Worm (Caenorhabditis elegans) whole organism, L4/young adult: ENCODE measurements around the gene ZC190.10.

ENCODE experiments used
- W03F9.2 ChIP-seq: fragments of 150-350 bp; optimal IDR thresholded peaks from 2 replicates; lab custom pipeline; 2014; ENCODE audit warnings: missing biosample characterization, missing genetic modification characterization
- dao-5 ChIP-seq: sonication (generic microtip); optimal IDR thresholded peaks from 2 replicates; lab custom pipeline; 2016; ENCODE audit warnings: missing genotype, missing genetic modification characterization, moderate library complexity, missing compliant biosample characterization
- him-1 ChIP-seq: sonication (generic microtip); optimal IDR thresholded peaks from 2 replicates; lab custom pipeline; 2016; ENCODE audit warnings: missing genotype, missing genetic modification reagents, missing genetic modification characterization, missing compliant biosample characterization

Gene ZC190.10

DNA sequence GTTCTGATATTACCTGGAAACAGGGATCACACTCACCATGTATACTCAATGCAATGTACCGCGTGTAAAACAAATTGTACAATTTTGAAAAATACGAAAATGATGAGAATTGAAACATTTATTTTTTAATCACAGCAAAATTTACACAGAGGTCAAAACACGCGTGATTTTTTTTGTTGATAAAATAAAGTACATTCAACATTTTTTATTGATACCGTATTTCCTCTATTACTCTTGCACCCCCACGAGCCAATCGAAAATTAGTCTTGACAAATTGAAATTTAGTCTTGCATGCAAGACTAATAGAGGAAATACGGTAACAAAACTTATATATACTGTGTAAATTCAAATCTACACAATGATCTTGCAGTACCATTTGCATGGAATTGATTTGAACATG, 8.4 kb downstream of the ZC190.10 start, which contains the start of gene ZC190.8:
TSS of gene ZC190.8 (minus strand) at position 101 of the 400 bp plus-strand sequence.
- TF ChIP-seq him-1, result no peak
- TF ChIP-seq W03F9.2 (tag; lab: Kevin White, UChicago), result no peak
- TF ChIP-seq dao-5 (tag; lab: Kevin White, UChicago), result no peak

DNA sequence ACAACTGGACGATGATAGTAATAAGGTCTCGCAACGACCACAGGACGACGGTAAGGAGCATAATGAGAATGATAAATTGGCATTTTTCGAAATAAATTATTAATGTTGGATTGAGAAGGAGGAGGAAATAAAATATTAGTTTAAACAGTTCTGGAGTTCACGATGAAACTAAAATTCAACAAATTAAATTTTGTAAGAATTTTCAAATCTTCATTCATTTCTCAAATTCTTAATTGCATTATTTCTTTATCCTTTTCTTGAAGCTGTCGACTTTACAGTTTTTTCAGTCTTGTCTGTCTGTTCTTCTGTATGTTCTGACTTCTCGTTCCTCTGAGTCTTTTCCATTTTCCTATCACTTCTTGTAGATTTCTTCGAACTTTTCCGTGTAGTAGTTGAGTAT, 9.4 kb downstream of the ZC190.10 start, which contains the start of gene ZC190.7:
TSS of gene ZC190.7 (minus strand) at position 101 of the 400 bp plus-strand sequence.
- TF ChIP-seq dao-5 (tag; lab: Kevin White, UChicago), result no peak
- TF ChIP-seq him-1, result no peak
- TF ChIP-seq W03F9.2 (tag; lab: Kevin White, UChicago), result no peak

DNA sequence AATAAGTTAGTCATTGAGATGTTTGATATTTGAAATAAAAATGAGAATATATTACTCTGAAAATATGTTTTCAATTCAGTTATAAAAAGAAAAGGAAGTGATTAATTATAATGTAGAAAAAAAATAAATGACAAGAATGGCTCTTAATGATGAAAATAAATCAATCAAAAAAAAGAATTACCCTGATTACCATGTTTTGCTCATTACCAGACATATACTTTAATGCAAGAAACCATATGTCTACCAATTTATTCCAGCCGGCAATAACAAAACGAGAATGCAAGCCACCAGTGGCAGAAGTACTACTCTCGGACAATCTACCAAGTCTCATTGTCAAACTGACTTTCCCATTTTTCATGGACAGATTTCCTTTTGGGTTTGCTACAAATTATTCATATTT, 12.3 kb downstream of the ZC190.10 start:
- no peak for TF ChIP-seq W03F9.2 (tag; lab: Kevin White, UChicago)
- no peak for TF ChIP-seq dao-5 (tag; lab: Kevin White, UChicago)
- TF ChIP-seq him-1, result no peak

DNA sequence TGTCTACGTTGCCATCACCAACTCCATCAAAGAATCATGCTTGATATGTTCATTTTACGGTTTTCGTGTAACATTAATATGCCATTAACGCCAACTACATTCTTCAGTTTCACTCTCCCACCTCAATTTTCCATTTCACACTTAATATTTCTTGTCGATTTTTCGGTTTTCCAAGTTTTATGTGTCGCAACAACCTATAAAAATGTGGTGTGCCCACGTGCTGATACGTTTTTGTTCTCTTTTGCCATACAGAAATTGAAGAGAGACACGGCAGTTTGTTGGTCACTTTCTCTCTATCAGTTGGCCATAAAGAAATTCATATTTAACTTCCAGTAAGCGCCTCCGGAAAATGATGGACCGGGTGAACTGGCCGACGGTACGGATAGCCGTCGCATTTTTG, 13.4 kb downstream of the ZC190.10 start, which contains the start of gene cln-3.3:
TSS of gene cln-3.3 (plus strand) at position 334 of the 400 bp plus-strand sequence.
- no peak for TF ChIP-seq dao-5 (tag; lab: Kevin White, UChicago)
- TF ChIP-seq W03F9.2 (tag; lab: Kevin White, UChicago), result no peak
- no peak for TF ChIP-seq him-1

DNA sequence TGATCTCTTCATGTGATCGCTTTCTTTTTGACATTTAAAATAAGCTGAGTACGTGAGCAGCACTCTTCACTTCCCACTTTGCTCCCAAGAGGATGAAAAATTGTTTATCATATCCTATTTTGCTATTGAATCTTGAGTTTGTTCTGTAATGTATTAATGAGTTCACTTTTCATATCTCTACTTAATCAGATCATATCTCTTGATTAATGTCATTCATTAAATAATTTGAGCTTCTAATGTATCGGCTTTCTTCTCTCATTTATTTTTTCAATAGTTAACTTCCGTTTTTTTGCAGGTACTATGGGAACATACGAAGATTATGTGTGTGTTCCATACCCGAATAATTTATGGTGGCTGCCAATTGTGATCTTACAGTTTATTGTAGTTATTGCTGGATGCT, 15.1 kb downstream of the ZC190.10 start, which contains the start of gene ZC190.2:
TSS of gene ZC190.2 (plus strand) at position 301 of the 400 bp plus-strand sequence.
- TF ChIP-seq him-1 (no peak), W03F9.2 (tag; lab: Kevin White, UChicago) (no peak), dao-5 (tag; lab: Kevin White, UChicago) (no peak)

DNA sequence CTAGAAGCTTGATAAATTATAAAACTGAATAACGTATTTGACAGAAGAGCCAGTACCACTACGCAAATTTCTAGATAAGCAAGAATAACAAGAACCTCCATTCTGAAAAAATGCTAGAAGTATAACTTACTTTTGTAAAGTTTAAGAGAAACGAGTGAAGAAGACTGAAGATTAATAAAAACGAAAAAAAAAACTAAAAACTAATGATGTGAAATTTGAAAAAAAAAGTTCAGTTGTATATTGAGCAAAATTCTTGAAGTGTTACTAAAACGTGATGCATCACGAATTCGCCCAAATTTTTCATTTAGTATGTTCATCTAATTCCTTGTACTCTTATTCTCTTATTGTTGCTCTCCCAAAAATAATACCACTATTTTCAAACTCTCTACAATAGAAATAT, 18.9 kb downstream of the ZC190.10 start, which contains the start of gene ZC190.6:
TSS of gene ZC190.6 (minus strand) at position 101 of the 400 bp plus-strand sequence.
- TF ChIP-seq W03F9.2 (tag; lab: Kevin White, UChicago), result no peak
- no peak for TF ChIP-seq dao-5 (tag; lab: Kevin White, UChicago)
- TF ChIP-seq him-1, result no peak

DNA sequence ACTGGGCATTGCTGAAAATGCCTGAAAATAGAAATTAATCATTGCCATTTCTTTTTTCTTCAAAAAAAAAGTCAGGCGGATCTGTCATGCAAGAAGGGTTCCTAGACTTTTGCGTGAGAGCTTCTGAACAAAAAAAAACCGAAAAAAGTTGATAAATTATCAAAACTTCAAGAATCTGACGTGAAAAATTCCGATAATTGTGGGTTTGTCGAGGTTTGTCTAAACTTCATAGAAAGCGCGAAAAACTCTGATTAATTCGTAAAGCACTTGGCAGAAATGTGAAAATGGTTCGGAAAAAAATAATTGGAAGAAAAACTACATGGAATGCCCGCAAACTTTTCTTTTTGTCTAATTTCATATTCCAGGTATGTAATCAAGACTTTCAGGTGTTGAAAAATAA, 22.6 kb downstream of the ZC190.10 start, which contains the start of gene ZC190.5:
TSS of gene ZC190.5 (minus strand) at position 101 of the 400 bp plus-strand sequence.
- TF ChIP-seq W03F9.2 (tag; lab: Kevin White, UChicago), result no peak

DNA sequence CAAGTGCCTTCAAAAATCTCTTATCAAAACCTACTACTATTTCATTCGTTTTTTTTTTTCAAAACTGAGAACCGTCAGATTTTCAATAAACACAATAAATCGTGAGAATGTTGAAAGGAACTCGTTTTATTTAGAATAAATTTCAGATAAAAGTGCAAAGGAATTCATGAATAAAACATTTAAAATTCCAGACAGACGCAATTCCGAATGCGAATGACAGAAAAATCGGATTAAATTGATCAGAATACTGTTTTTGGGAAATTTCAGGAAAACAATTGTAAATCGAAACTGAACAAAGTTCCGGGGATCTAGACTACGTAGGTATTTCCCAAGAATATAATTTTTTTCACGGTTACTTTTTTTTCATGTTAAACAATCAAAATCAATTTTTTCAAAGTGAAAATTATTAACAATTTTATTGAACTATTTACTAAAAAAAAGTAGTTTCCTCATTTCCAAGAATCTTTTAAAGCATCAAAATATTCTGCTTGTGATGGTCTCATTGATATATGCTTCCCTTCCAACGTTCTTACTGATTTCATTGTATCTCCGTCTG, 24.5 kb downstream of the ZC190.10 start:
- TF ChIP-seq W03F9.2 (tag; lab: Kevin White, UChicago) (no peak), dao-5 (tag; lab: Kevin White, UChicago) (no peak), him-1 (no peak)

DNA sequence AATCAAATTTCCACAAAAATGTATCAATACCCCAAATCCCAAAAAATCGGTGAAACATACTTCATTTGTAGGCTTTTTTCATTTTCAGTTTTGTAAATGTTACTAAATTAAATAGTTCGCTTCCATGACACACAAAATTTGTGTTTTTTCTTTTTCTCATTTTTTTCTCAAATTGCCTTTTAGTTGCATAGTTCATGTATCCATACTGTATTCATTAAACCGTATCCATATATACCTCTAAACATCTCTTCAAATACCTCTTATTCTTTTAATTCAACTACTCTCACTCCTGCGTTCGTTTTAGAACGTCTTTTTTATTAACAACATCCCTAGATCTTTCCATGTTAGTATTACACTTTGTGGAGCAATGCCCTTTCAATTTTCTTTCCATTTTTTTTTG, 25.4 kb downstream of the ZC190.10 start:
- TF ChIP-seq dao-5 (tag; lab: Kevin White, UChicago) (no peak), W03F9.2 (tag; lab: Kevin White, UChicago) (no peak), him-1 (no peak)

DNA sequence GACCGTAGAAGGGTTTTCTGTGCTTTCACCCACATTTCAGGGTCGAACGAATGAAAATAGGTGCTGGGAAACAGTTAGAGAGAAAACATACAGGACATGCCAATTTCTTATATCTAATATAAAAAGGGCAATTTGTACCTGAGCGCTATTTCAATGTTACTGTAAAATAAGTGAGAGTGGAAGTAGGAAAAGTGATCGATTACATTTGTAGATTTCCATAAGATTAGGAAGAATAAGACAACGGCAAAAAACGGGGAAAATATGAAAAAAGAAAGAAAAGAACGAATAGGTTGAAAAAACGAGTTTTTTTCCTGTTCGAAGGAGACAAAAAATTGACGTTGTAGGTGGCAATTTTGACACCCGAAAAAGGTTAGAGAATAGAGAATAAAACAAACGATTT, 27.9 kb downstream of the ZC190.10 start:
- no peak for TF ChIP-seq him-1
- TF ChIP-seq W03F9.2 (tag; lab: Kevin White, UChicago), result no peak
- no peak for TF ChIP-seq dao-5 (tag; lab: Kevin White, UChicago)

DNA sequence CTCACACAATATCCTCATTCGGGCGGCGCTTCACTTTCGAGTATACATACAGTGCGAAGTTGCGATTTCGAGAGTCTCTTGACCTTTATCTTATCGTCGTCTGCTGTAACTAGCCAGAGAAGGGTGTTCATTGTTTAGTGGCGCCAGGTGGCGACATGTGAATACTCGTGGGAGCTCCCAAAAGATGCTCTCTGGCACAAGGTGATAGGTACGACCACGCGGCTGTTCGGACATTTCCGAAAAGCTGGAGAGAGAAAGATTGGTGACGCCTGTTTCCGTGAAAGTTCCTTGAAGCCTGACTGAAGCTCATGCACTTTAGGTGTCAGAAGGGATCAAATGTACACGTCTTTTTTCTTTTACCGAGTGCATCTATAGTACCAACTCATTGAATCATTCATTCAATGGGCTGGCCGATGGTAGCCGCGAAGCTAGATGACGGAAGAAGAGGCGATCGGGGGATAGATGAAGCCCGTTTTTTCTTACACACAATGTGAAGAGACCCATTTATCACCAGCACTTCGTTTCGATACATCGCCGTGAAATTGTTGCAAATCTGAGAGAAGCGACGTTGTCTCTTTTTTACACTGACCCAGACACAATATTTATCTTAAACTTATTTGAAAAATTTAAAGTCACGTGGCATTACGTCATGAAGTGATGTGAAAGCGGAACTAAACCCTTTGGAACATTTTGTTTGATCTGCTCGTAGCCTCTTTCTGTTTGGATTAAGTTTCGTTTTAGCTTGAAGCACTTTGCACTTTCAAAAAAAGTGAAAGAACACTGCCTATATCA, 28.7 kb downstream of the ZC190.10 start:
- TF ChIP-seq dao-5 (tag; lab: Kevin White, UChicago) (no peak), W03F9.2 (tag; lab: Kevin White, UChicago) (no peak), him-1 (no peak)

DNA sequence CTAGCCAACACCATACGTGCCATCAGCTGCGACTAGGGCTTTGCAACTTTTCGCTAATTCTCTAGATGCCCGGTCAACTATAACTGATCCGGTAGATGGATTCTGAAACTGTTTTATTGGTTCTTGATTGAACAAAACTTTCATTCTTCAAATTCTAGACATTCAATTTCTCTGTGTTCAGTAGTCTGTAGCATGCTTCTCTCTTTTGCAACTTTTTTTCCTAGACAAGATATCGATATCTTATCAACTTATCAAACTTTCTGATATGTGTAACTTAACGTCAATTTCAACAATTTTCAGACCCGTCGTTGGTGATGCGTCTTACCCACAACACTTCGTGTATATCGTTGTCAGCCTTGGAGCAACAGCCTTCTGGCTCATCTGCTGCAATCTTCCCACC, 30.4 kb downstream of the ZC190.10 start, which contains the start of gene ZC190.4:
TSS of gene ZC190.4 (plus strand) at position 301 of the 400 bp plus-strand sequence.
- TF ChIP-seq him-1 (no peak), W03F9.2 (tag; lab: Kevin White, UChicago) (no peak), dao-5 (tag; lab: Kevin White, UChicago) (no peak)

DNA sequence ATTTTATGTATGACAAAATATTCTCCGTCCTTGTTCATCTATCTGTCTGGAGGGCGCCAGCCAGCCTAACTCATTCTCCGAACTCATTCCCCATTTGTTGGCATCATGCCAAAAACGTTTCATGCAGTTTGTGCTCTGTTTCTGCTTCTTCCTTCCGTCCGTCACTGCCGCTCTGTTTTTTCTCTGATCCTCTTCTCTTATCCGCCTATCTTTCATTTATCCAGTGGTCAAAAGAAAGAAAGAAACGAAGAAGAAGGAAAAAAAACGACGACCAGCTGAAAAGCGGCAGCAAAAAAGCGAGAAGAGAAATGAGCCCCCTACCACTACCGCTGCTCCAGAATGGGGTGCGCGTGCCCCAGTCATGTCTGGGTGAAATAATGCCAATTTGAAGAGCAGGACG, 33.1 kb downstream of the ZC190.10 start:
- TF ChIP-seq him-1, result no peak
- TF ChIP-seq W03F9.2 (tag; lab: Kevin White, UChicago), result no peak
- no peak for TF ChIP-seq dao-5 (tag; lab: Kevin White, UChicago)
